Fruit fly (Drosophila melanogaster): ENCODE results near the gene MnM.

DNA sequence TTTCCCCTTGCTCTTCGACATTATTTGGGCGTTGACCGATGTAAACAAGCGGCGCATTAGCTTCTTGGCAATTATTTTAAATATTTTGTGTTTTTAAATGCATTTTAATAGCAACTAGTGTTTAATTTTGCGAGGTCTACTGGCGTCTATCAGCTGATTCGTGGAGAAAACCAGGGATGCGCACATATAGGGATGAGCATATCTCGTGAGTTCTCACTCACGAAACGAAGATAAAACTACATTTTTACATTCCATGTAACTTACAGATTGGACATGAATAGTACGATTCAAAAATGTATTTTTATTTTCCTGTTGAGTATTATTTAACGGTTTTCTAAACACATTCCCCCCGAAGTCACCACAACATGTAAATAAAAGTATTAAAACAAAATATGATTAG lies 19.1 kb upstream of the MnM start, which contains the start of gene CG14966:
- TF ChIP-seq Myc (optimal IDR thresholded peaks at IDR 0.05) (no peak), h (optimal IDR thresholded peaks at IDR 0.05) (no peak), Sin3A (optimal IDR thresholded peaks at IDR 0.05) (no peak)

All from Kc167 (cell line).